Fruit fly (Drosophila melanogaster): ENCODE measurements around the gene Spn77Bb.
A peak's percentile ranks its signal among the peaks of the same experiment; 100 is the strongest.

The Spn77Bb gene

DNA sequence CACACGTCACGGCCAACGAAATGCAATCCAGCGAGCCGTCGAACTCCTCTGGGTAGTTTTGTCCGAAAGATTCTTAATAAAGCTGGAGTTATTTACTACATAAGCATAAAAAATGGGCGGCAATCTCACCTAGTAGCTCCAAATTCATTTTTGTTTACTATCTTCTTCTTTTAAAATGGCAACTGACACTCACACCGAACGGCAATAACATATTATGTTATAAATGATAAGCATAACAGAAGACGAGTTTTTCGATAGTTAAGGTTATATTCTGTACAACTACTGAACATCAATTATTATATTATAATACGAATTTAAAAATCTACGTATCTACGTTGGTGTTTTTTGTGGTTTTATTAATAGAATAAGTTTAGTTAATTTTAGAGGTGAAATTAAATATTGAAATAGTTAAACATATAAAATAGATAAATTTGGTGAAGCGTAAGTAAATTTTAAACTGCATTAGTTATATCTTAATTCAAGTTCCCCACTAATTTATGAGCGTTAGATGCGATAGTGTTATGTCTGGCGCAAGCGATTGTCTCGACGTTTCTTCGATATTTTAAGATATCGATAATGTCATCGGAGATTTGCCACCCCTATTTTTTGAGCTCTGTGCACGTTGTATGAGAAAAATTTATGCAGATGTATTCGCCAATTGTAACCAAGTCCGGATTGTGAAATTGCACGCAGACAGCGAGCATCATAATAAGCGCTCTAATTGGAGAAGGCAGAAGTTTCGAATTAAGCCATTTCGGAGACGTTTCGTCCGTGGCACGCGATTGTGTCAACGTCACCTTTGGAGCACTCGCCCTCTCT lies 27.2 kb downstream of the Spn77Bb start, which contains the start of the genes Rbbp5 and eRF1 (continued):
- TF ChIP-seq B-H2 (GFP tag; optimal IDR thresholded peaks at IDR 0.05) (peak; percentile 75), Sry-β (GFP tag; optimal IDR thresholded peaks at IDR 0.05) (no peak), CG10209 (GFP tag; optimal IDR thresholded peaks at IDR 0.05) (peak; percentile 62), twi (tag; optimal IDR thresholded peaks at IDR 0.05) (peak; percentile 59), CG33213 (GFP tag; optimal IDR thresholded peaks at IDR 0.05) (peak; percentile 51), H15 (GFP tag; IDR thresholded peaks at IDR 0.05) (peak; percentile 70; the same call in 1 of the 3 replicates), Bdp1 (GFP tag; optimal IDR thresholded peaks at IDR 0.05) (peak; percentile 49), Spps (tag; optimal IDR thresholded peaks at IDR 0.05) (peak; percentile 38), Mad (GFP tag; optimal IDR thresholded peaks at IDR 0.05) (peak; percentile 54), CG42726 (GFP tag; IDR thresholded peaks at IDR 0.05; ENCODE audit: partially characterized antibody) (peak; percentile 93), Rx (GFP tag; IDR thresholded peaks at IDR 0.05) (peak; percentile 56; the same call in 1 of the 2 replicates), klu (GFP tag; IDR thresholded peaks at IDR 0.05) (no peak; the same call in 1 of the 2 replicates), CG12155 (GFP tag; optimal IDR thresholded peaks at IDR 0.05) (peak; percentile 78), da (GFP tag; optimal IDR thresholded peaks at IDR 0.05) (no peak), CG17328 (GFP tag; IDR thresholded peaks at IDR 0.05) (peak; percentile 75), en (GFP tag; optimal IDR thresholded peaks at IDR 0.05) (no peak), usp (GFP tag; optimal IDR thresholded peaks at IDR 0.05) (no peak), Hey (tag; optimal IDR thresholded peaks at IDR 0.05) (no peak), Deaf1 (tag; optimal IDR thresholded peaks at IDR 0.05) (no peak), CG8388 (GFP tag; optimal IDR thresholded peaks at IDR 0.05) (peak; percentile 72), CG8290 (GFP tag; optimal IDR thresholded peaks at IDR 0.05) (peak; percentile 83), CG8290 (tag; optimal IDR thresholded peaks at IDR 0.05) (peak; percentile 9 to 63), CG8944 (GFP tag; optimal IDR thresholded peaks at IDR 0.05) (peak; percentile 41), gro (GFP tag; optimal IDR thresholded peaks at IDR 0.05) (peak; percentile 14), sim (GFP tag; IDR thresholded peaks at IDR 0.05) (no peak), danr (GFP tag; IDR thresholded peaks at IDR 0.05) (no peak), CG9876 (GFP tag; optimal IDR thresholded peaks at IDR 0.05) (peak; percentile 38), CG9727 (GFP tag; optimal IDR thresholded peaks at IDR 0.05) (peak; percentile 77), Xbp1 (GFP tag; optimal IDR thresholded peaks at IDR 0.05) (peak; percentile 89), CG14860 (GFP tag; IDR thresholded peaks at IDR 0.05; ENCODE audit: partially characterized antibody) (peak; percentile 86), al (GFP tag; IDR thresholded peaks at IDR 0.05) (peak; percentile 82), CG16813 (GFP tag; IDR thresholded peaks at IDR 0.05; ENCODE audit: partially characterized antibody) (peak; percentile 94), pnt (GFP tag; optimal IDR thresholded peaks at IDR 0.05) (peak; percentile 57), pros (GFP tag; optimal IDR thresholded peaks at IDR 0.05) (no peak), CG11085 (GFP tag; IDR thresholded peaks at IDR 0.05) (no peak; the same call in 1 of the 2 replicates), H2.0 (GFP tag; IDR thresholded peaks at IDR 0.05) (no peak; the same call in 1 of the 2 replicates), CG13296 (GFP tag; optimal IDR thresholded peaks at IDR 0.05) (peak; percentile 39), Lhr (GFP tag; optimal IDR thresholded peaks at IDR 0.05) (peak; percentile 56), YL-1 (GFP tag; optimal IDR thresholded peaks at IDR 0.05) (peak; percentile 47), CG30403 (GFP tag; optimal IDR thresholded peaks at IDR 0.05) (peak; percentile 90), Dek (tag; optimal IDR thresholded peaks at IDR 0.05) (peak; percentile 72), eve (GFP tag; optimal IDR thresholded peaks at IDR 0.05) (no peak), Bgb (GFP tag; IDR thresholded peaks at IDR 0.05; ENCODE audit: partially characterized antibody) (peak; percentile 90), CG6791 (GFP tag; IDR thresholded peaks at IDR 0.05; ENCODE audit: partially characterized antibody) (peak; percentile 94), NC2α (GFP tag; optimal IDR thresholded peaks at IDR 0.05) (no peak), D19B (GFP tag; optimal IDR thresholded peaks at IDR 0.05) (no peak), sens (GFP tag) (peak; percentile 85), pb (GFP tag; optimal IDR thresholded peaks at IDR 0.05) (no peak), gsb (GFP tag; IDR thresholded peaks at IDR 0.05) (no peak; the same call in 1 of the 2 replicates), emc (GFP tag; optimal IDR thresholded peaks at IDR 0.05) (peak; percentile 9)
